Fruit fly (Drosophila melanogaster): ENCODE measurements around the gene Ser12.

Ser12 gene

dm6 chr2L:2239284-2239683 is 11.8 kb downstream of the Ser12 start, which contains the start of gene Tengl2:
Gene Tengl2, minus strand, starts transcription at chr2L:2239384.
- no peak for TF ChIP-seq noc (tag; optimal IDR thresholded peaks at IDR 0.05)

- no peak for TF ChIP-seq noc (tag; optimal IDR thresholded peaks at IDR 0.05)
These were observed 12.9 kb downstream of the Ser12 start, which contains the start of gene Tengl3 for dm6 chr2L:2238151-2238550. Gene Tengl3, minus strand, starts transcription at chr2L:2238251.

- no peak for TF ChIP-seq noc (tag; optimal IDR thresholded peaks at IDR 0.05)
These were observed 14.4 kb downstream of the Ser12 start, which contains the start of gene Sec24CD for dm6 chr2L:2236722-2237121. Gene Sec24CD, minus strand, starts transcription at chr2L:2236844.

- TF ChIP-seq noc (tag; optimal IDR thresholded peaks at IDR 0.05), result peak; percentile 7
These were observed 22.8 kb downstream of the Ser12 start for dm6 chr2L:2228179-2228849.

- TF ChIP-seq noc (tag; optimal IDR thresholded peaks at IDR 0.05), result peak; percentile 12
These were observed 23.8 kb downstream of the Ser12 start for dm6 chr2L:2227316-2227715.

- TF ChIP-seq noc (tag; optimal IDR thresholded peaks at IDR 0.05), result peak; percentile 88
These were observed 24.6 kb downstream of the Ser12 start, which contains the start of the genes CG15387 and sau for dm6 chr2L:2226259-2227121. Gene CG15387, minus strand, starts transcription at chr2L:2226294. Gene sau, plus strand, starts transcription at chr2L:2226342.

dm6 chr2L:2222377-2222776 is 28.7 kb downstream of the Ser12 start:
- no peak for TF ChIP-seq noc (tag; optimal IDR thresholded peaks at IDR 0.05)

dm6 chr2L:2221649-2222150 is 29.4 kb downstream of the Ser12 start:
- peak; percentile 100 for TF ChIP-seq noc (tag; optimal IDR thresholded peaks at IDR 0.05)

- TF ChIP-seq noc (tag; optimal IDR thresholded peaks at IDR 0.05), result peak; percentile 41
These were observed 30.3 kb downstream of the Ser12 start, which contains the start of gene papi for dm6 chr2L:2220573-2221332. Gene papi, plus strand, starts transcription at chr2L:2220748.

dm6 chr2L:2217067-2217684 is 33.9 kb downstream of the Ser12 start, which contains the start of the genes CG15386, CG42371 and mio:
Gene CG15386, minus strand, starts transcription at chr2L:2217246.
Gene CG42371, minus strand, starts transcription at chr2L:2217246.
Gene mio, plus strand, starts transcription at chr2L:2217290.
- peak; percentile 19 for TF ChIP-seq noc (tag; optimal IDR thresholded peaks at IDR 0.05)

- no peak for TF ChIP-seq noc (tag; optimal IDR thresholded peaks at IDR 0.05)
These were observed 35.0 kb downstream of the Ser12 start, which contains the start of gene daed for dm6 chr2L:2216065-2216464. Gene daed, minus strand, starts transcription at chr2L:2216311.

- TF ChIP-seq noc (tag; optimal IDR thresholded peaks at IDR 0.05), result peak; percentile 5
These were observed 37.1 kb downstream of the Ser12 start, which contains the start of the genes Uch and CG34174 for dm6 chr2L:2214004-2214403. Gene Uch, minus strand, starts transcription at chr2L:2214211. Gene CG34174, plus strand, starts transcription at chr2L:2214266.

- TF ChIP-seq noc (tag; optimal IDR thresholded peaks at IDR 0.05), result no peak
These were observed 38.6 kb downstream of the Ser12 start, which contains the start of gene CG15385 for dm6 chr2L:2212478-2212877. Gene CG15385, minus strand, starts transcription at chr2L:2212571.

- TF ChIP-seq noc (tag; optimal IDR thresholded peaks at IDR 0.05), result no peak
These were observed 42.1 kb downstream of the Ser12 start, which contains the start of gene CG33124 for dm6 chr2L:2209002-2209401. Gene CG33124, minus strand, starts transcription at chr2L:2209102.

- TF ChIP-seq noc (tag; optimal IDR thresholded peaks at IDR 0.05), result no peak
These were observed 45.0 kb downstream of the Ser12 start, which contains the start of gene CG31668 for dm6 chr2L:2206066-2206465. Gene CG31668, minus strand, starts transcription at chr2L:2206166.
